Worm (Caenorhabditis elegans): ENCODE data around the gene str-48.
A peak's percentile ranks its signal among the peaks of the same experiment; 100 is the strongest.

Gene str-48

ce11 chrIV:7166553-7166952 lies 44.7 kb downstream of the str-48 start, which contains the start of gene C42D4.18:
TSS of gene C42D4.18 (plus strand) at chrIV:7166783.
- TF ChIP-seq lsy-2 (tag; optimal IDR thresholded peaks at IDR 0.05) (peak in 1 of 2 experiments; percentile 48), mbf-1 (tag; optimal IDR thresholded peaks at IDR 0.05) (no peak), ztf-1 (GFP tag; conservative IDR thresholded peaks at IDR 0.05) (no peak), mdl-1 (tag; optimal IDR thresholded peaks at IDR 0.05) (peak in 1 of 2 experiments; percentile 37), zag-1 (tag; optimal IDR thresholded peaks at IDR 0.05) (no peak), unc-55 (GFP tag; optimal IDR thresholded peaks at IDR 0.05) (peak; percentile 55), nhr-11 (tag; optimal IDR thresholded peaks at IDR 0.05) (no peak), C34F6.9 (tag; optimal IDR thresholded peaks at IDR 0.05) (peak; percentile 62), sma-9 (GFP tag; optimal IDR thresholded peaks at IDR 0.05) (peak; percentile 36), sma-9 (tag; optimal IDR thresholded peaks at IDR 0.05) (no peak), nhr-129 (tag; optimal IDR thresholded peaks at IDR 0.05) (peak; percentile 26)

ce11 chrIV:7167983-7168760 lies 46.4 kb downstream of the str-48 start, which contains the start of gene skr-16:
TSS of gene skr-16 (plus strand) at chrIV:7168710.
- no peak for TF ChIP-seq ZK546.5 (tag; optimal IDR thresholded peaks at IDR 0.05)
- no peak for TF ChIP-seq ztf-1 (GFP tag; conservative IDR thresholded peaks at IDR 0.05)
- no peak for TF ChIP-seq nhr-25 (tag; optimal IDR thresholded peaks at IDR 0.05)
- no peak for TF ChIP-seq nhr-10 (tag; optimal IDR thresholded peaks at IDR 0.05)
- no peak for TF ChIP-seq skn-1 (tag; optimal IDR thresholded peaks at IDR 0.05)
- no peak for TF ChIP-seq blmp-1 (tag; optimal IDR thresholded peaks at IDR 0.05; ENCODE audit: insufficient read depth)
- TF ChIP-seq gmeb-1 (tag; optimal IDR thresholded peaks at IDR 0.05): no peak
- peak; percentile 1 for TF ChIP-seq lin-13 (GFP tag; optimal IDR thresholded peaks at IDR 0.05)
- TF ChIP-seq nhr-6 (tag; optimal IDR thresholded peaks at IDR 0.05): no peak
- no peak for TF ChIP-seq elt-3 (tag; optimal IDR thresholded peaks at IDR 0.05)
- TF ChIP-seq nhr-77 (tag; optimal IDR thresholded peaks at IDR 0.05): no peak
- TF ChIP-seq R02D3.7 (tag; optimal IDR thresholded peaks at IDR 0.05): no peak
- TF ChIP-seq mab-5 (tag; optimal IDR thresholded peaks at IDR 0.05): no peak
- no peak for TF ChIP-seq nhr-12 (tag; optimal IDR thresholded peaks at IDR 0.05)
- no peak for TF ChIP-seq nhr-237 (tag; optimal IDR thresholded peaks at IDR 0.05)
- peak; percentile 5 for TF ChIP-seq sma-3 (GFP tag; optimal IDR thresholded peaks at IDR 0.05)
- TF ChIP-seq alr-1 (tag; optimal IDR thresholded peaks at IDR 0.05): no peak
- TF ChIP-seq ztf-11 (tag; optimal IDR thresholded peaks at IDR 0.05): no peak
- no peak for TF ChIP-seq lin-39 (tag; optimal IDR thresholded peaks at IDR 0.05)
- TF ChIP-seq lsy-2 (tag; optimal IDR thresholded peaks at IDR 0.05): no peak
- no peak for TF ChIP-seq aly-2 (tag; optimal IDR thresholded peaks at IDR 0.05)
- no peak for TF ChIP-seq dmd-4 (tag; optimal IDR thresholded peaks at IDR 0.05)
- no peak for TF ChIP-seq lin-11 (tag; optimal IDR thresholded peaks at IDR 0.05)
- TF ChIP-seq fos-1 (tag; optimal IDR thresholded peaks at IDR 0.05): no peak
- no peak for TF ChIP-seq sem-4 (tag; optimal IDR thresholded peaks at IDR 0.05)
- TF ChIP-seq ama-1 (optimal IDR thresholded peaks at IDR 0.05): no peak
- no peak for TF ChIP-seq elt-1 (tag; optimal IDR thresholded peaks at IDR 0.05)
- no peak for TF ChIP-seq sma-9 (GFP tag; optimal IDR thresholded peaks at IDR 0.05)
- TF ChIP-seq sma-9 (tag; optimal IDR thresholded peaks at IDR 0.05): no peak
- peak; percentile 70 for TF ChIP-seq C34F6.9 (tag; optimal IDR thresholded peaks at IDR 0.05)
- no peak for TF ChIP-seq Y55F3AM.14 (GFP tag; optimal IDR thresholded peaks at IDR 0.05)
- no peak for TF ChIP-seq unc-62 (GFP tag; optimal IDR thresholded peaks at IDR 0.05)
- TF ChIP-seq mbf-1 (tag; optimal IDR thresholded peaks at IDR 0.05): no peak
- TF ChIP-seq mdl-1 (tag; optimal IDR thresholded peaks at IDR 0.05): no peak
- no peak for TF ChIP-seq ztf-4 (tag; optimal IDR thresholded peaks at IDR 0.05)
- no peak for TF ChIP-seq nhr-11 (tag; optimal IDR thresholded peaks at IDR 0.05)
- TF ChIP-seq nhr-21 (tag; optimal IDR thresholded peaks at IDR 0.05): no peak
- TF ChIP-seq egl-27 (tag; optimal IDR thresholded peaks at IDR 0.05): no peak
- TF ChIP-seq snpc-4 (tag; optimal IDR thresholded peaks at IDR 0.05): no peak
- TF ChIP-seq unc-55 (GFP tag; optimal IDR thresholded peaks at IDR 0.05): peak; percentile 31
- no peak for TF ChIP-seq zag-1 (tag; optimal IDR thresholded peaks at IDR 0.05)
- peak; percentile 0 for TF ChIP-seq nhr-129 (tag; optimal IDR thresholded peaks at IDR 0.05)
- no peak for TF ChIP-seq unc-39 (tag; optimal IDR thresholded peaks at IDR 0.05)
- no peak for TF ChIP-seq peb-1 (tag; optimal IDR thresholded peaks at IDR 0.05)
- TF ChIP-seq F13H6.1 (tag; optimal IDR thresholded peaks at IDR 0.05): no peak
- TF ChIP-seq ceh-82 (tag; optimal IDR thresholded peaks at IDR 0.05): no peak
- TF ChIP-seq ceh-16 (tag; optimal IDR thresholded peaks at IDR 0.05): no peak
- peak; percentile 43 for TF ChIP-seq crh-2 (tag; optimal IDR thresholded peaks at IDR 0.05)

Measured in whole organism, L2 larva.